Fruit fly (Drosophila melanogaster): ENCODE data around the gene CG3699.

dm6 chrX:985911-986310, 38.6 kb upstream of the CG3699 start:
- no peak for TF ChIP-seq pan (optimal IDR thresholded peaks at IDR 0.05)
- no peak for TF ChIP-seq psq (optimal IDR thresholded peaks at IDR 0.05)
- TF ChIP-seq CG8478 (optimal IDR thresholded peaks at IDR 0.05), result no peak
- TF ChIP-seq usp (GFP tag; optimal IDR thresholded peaks at IDR 0.05), result no peak
- no peak for TF ChIP-seq Dll (optimal IDR thresholded peaks at IDR 0.05)
- no peak for TF ChIP-seq EcR (GFP tag; optimal IDR thresholded peaks at IDR 0.05)

Data from whole organism.